Worm (Caenorhabditis elegans) whole organism, early embryonic: ENCODE data around the gene rbc-1.

Source experiments
- ama-1 ChIP-seq: fragments of 150-350 bp; optimal IDR thresholded peaks from 2 replicates; lab custom pipeline; 2014
- flt-1 ChIP-seq: fragments of 200-800 bp; sonication (Bioruptor generic); IDR thresholded peaks from 2 replicates; pipeline ENCODE4 v1.3.6; 2022; ENCODE audit warnings: missing genetic modification characterization, missing compliant biosample characterization
- pes-1 ChIP-seq: fragments of 200-800 bp; sonication (Bioruptor generic); IDR thresholded peaks from 2 replicates; pipeline ENCODE4 v1.3.6; 2022; ENCODE audit warnings: missing genetic modification reagents, missing genetic modification characterization, missing compliant biosample characterization

- TF ChIP-seq flt-1 (GFP tag; lab: Robert Waterston, UW) (no peak), ama-1 (lab: Kevin White, UChicago) (no peak), pes-1 (GFP tag; lab: Robert Waterston, UW) (no peak)
Measured at ce11 chrX:14664028-14664427, 52.9 kb downstream of the rbc-1 start, which contains the start of gene C26G2.2.
